Fruit fly (Drosophila melanogaster): Measurements from ENCODE around the gene Pino.

Pino gene

dm6 chr2L:1127434-1128089 lies 1.2 kb downstream of the Pino start:
- no peak for TF ChIP-seq Dll (optimal IDR thresholded peaks at IDR 0.05)
- no peak for TF ChIP-seq EcR (GFP tag; optimal IDR thresholded peaks at IDR 0.05)
- TF ChIP-seq usp (GFP tag; optimal IDR thresholded peaks at IDR 0.05) = no peak
- no peak for TF ChIP-seq CG8478 (optimal IDR thresholded peaks at IDR 0.05)
- no peak for TF ChIP-seq pan (optimal IDR thresholded peaks at IDR 0.05)
- no peak for TF ChIP-seq psq (optimal IDR thresholded peaks at IDR 0.05)

- no peak for TF ChIP-seq EcR (GFP tag; optimal IDR thresholded peaks at IDR 0.05)
- TF ChIP-seq Dll (optimal IDR thresholded peaks at IDR 0.05) = no peak
- TF ChIP-seq usp (GFP tag; optimal IDR thresholded peaks at IDR 0.05) = no peak
- no peak for TF ChIP-seq psq (optimal IDR thresholded peaks at IDR 0.05)
- TF ChIP-seq CG8478 (optimal IDR thresholded peaks at IDR 0.05) = no peak
- TF ChIP-seq pan (optimal IDR thresholded peaks at IDR 0.05) = no peak
Measured at dm6 chr2L:1126527-1126926, 2.2 kb downstream of the Pino start.

DNA sequence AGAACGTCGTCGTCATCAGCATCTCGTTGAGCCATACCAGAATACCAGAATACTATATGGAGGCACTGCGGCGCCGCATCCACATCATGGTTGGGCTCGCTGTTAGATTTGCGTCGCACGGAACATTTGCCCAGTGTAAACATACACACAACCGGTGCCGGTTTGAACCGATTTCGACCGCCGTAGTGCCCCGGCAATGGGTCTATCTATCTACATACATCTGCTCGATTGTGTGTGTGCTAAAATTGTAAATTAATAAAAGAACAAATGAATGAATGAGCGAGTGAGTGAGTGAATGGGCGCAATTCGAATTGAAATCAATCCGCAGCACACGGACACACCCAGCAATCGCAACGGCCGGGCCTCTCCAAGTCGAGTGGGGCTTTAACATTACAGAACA lies 3.3 kb downstream of the Pino start:
- no peak for TF ChIP-seq EcR (GFP tag; optimal IDR thresholded peaks at IDR 0.05)
- TF ChIP-seq usp (GFP tag; optimal IDR thresholded peaks at IDR 0.05) = no peak
- TF ChIP-seq pan (optimal IDR thresholded peaks at IDR 0.05) = no peak
- no peak for TF ChIP-seq Dll (optimal IDR thresholded peaks at IDR 0.05)

DNA sequence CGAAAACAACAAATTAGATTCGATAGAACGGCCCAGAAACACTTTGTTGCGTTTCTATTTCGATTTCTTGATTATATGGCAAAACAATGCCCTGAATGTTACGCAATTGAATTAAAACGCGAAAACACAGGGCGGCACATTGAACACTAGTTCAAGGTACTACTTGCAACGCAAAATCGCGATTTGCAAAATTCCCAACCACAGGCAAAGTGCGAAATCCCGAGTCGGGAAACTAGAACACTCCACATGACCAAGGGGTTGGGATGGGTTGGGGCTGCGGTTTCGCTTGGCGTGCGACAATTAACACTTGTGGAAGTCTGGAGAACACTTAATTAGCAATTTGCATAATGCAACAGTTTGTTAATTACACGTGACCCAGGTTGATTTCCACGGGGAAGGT lies 4.5 kb downstream of the Pino start:
- TF ChIP-seq psq (optimal IDR thresholded peaks at IDR 0.05) = no peak
- TF ChIP-seq pan (optimal IDR thresholded peaks at IDR 0.05) = no peak
- TF ChIP-seq EcR (GFP tag; optimal IDR thresholded peaks at IDR 0.05) = no peak
- no peak for TF ChIP-seq Dll (optimal IDR thresholded peaks at IDR 0.05)
- TF ChIP-seq CG8478 (optimal IDR thresholded peaks at IDR 0.05) = no peak
- TF ChIP-seq usp (GFP tag; optimal IDR thresholded peaks at IDR 0.05) = no peak

DNA sequence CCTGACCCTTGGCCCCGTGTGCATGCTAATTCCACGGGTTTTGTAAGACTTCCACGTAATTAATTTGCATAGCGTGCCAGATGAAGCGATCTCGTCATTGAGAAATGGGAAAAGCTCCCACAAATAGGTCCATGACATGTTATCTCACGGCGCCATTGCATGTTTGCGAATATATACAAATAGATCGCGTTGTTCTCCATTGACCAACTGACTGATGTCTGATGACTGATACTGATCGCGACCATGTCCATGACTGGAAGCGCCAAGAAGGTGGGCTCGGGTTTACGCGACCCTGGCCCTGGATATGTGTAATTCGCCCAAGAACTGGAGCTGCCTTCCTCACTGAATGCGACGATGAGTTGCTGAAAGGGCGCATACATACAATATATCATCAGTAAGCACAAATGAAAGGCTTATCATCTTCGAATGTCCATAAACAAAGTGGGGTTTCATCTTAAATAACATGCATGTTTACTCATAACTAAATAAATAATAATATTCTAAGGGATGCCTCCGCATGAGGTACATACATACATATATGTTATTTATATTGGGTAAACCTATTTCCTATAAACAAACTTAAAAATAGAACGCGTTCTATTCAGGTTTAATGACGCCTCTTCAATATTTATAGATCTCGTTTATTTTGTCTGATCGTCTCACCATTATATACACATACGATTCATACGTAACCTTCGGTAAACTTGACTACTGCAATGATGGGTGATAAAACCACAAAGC lies 5.5 kb downstream of the Pino start:
- TF ChIP-seq Dll (optimal IDR thresholded peaks at IDR 0.05) (no peak), EcR (GFP tag; optimal IDR thresholded peaks at IDR 0.05) (no peak), pan (optimal IDR thresholded peaks at IDR 0.05) (no peak), CG8478 (optimal IDR thresholded peaks at IDR 0.05) (no peak), usp (GFP tag; optimal IDR thresholded peaks at IDR 0.05) (no peak), psq (optimal IDR thresholded peaks at IDR 0.05) (no peak)

dm6 chr2L:1122711-1122960 lies 6.1 kb downstream of the Pino start:
- TF ChIP-seq CG8478 (optimal IDR thresholded peaks at IDR 0.05) (no peak), EcR (GFP tag; optimal IDR thresholded peaks at IDR 0.05) (no peak), pan (optimal IDR thresholded peaks at IDR 0.05) (no peak), Dll (optimal IDR thresholded peaks at IDR 0.05) (no peak), usp (GFP tag; optimal IDR thresholded peaks at IDR 0.05) (no peak), psq (optimal IDR thresholded peaks at IDR 0.05) (no peak)

DNA sequence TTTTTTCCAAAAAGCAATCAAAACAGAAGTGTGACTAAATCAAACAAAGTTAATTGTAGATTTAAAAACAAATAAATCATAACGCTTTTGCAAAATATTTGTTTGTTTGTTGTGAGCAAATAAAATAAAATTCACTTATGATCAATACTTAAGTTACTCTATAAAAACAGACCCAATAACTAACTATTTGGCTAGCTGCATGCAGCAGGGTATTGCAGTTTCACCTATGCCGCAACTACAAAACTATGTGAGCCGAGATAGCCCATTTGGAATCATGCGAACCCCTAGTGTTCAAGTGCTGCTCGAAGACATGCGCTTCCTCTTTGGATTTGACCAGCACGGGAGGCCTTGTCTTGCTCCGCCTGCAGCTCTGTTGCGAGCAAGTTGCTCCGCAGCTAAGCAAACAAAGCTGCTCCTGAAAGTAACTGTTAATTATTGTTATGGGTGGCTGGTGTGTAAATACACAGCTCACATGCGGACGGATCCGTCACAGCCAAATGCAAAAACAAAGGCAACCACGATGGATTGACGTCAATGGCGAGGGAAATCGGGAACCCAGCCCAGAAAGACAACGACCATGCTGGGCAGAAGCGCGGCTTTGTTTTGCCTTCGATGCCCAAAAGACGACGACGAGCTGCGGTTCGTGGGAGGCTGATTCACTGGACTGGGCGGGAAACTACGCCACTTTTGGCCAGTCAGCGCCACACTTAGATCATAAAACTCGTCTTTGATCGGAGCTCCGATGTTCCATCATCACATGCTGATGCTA lies 6.6 kb downstream of the Pino start:
- TF ChIP-seq Dll (optimal IDR thresholded peaks at IDR 0.05) (no peak), pan (optimal IDR thresholded peaks at IDR 0.05) (no peak), usp (GFP tag; optimal IDR thresholded peaks at IDR 0.05) (no peak), psq (optimal IDR thresholded peaks at IDR 0.05) (no peak), EcR (GFP tag; optimal IDR thresholded peaks at IDR 0.05) (no peak), CG8478 (optimal IDR thresholded peaks at IDR 0.05) (no peak)

- TF ChIP-seq pan (optimal IDR thresholded peaks at IDR 0.05) = no peak
Measured at dm6 chr2L:1120206-1120902, 8.4 kb downstream of the Pino start.

- TF ChIP-seq psq (optimal IDR thresholded peaks at IDR 0.05) (no peak), CG8478 (optimal IDR thresholded peaks at IDR 0.05) (no peak), EcR (GFP tag; optimal IDR thresholded peaks at IDR 0.05) (peak in 1 of 2 experiments; percentile 23), pan (optimal IDR thresholded peaks at IDR 0.05) (peak; percentile 96), Dll (optimal IDR thresholded peaks at IDR 0.05) (peak; percentile 93), usp (GFP tag; optimal IDR thresholded peaks at IDR 0.05) (no peak)
Measured at dm6 chr2L:1118880-1119809, 9.6 kb downstream of the Pino start.

- no peak for TF ChIP-seq Dll (optimal IDR thresholded peaks at IDR 0.05)
- no peak for TF ChIP-seq usp (GFP tag; optimal IDR thresholded peaks at IDR 0.05)
- TF ChIP-seq psq (optimal IDR thresholded peaks at IDR 0.05) = no peak
- TF ChIP-seq EcR (GFP tag; optimal IDR thresholded peaks at IDR 0.05) = no peak
- TF ChIP-seq CG8478 (optimal IDR thresholded peaks at IDR 0.05) = no peak
- no peak for TF ChIP-seq pan (optimal IDR thresholded peaks at IDR 0.05)
Measured at dm6 chr2L:1118149-1118548, 10.6 kb downstream of the Pino start.
